Worm (Caenorhabditis elegans): ENCODE measurements around the gene C28A5.2.

The C28A5.2 gene

ce11 chrIII:4404339-4404836, 35.0 kb downstream of the C28A5.2 start, which contains the start of the genes R07E5.17 and snfc-5:
Gene R07E5.17 (minus strand): TSS chrIII:4404436.
Gene snfc-5 (plus strand): TSS chrIII:4404786.
- TF ChIP-seq ama-1 (optimal IDR thresholded peaks at IDR 0.05) (no peak), npax-4 (tag; optimal IDR thresholded peaks at IDR 0.05) (no peak), fkh-10 (GFP tag; optimal IDR thresholded peaks at IDR 0.05) (no peak), eyg-1 (tag; optimal IDR thresholded peaks at IDR 0.05) (no peak), lim-6 (tag; optimal IDR thresholded peaks at IDR 0.05) (no peak), ceh-31 (tag; optimal IDR thresholded peaks at IDR 0.05) (peak; percentile 27), ceh-18 (tag; optimal IDR thresholded peaks at IDR 0.05) (peak; percentile 25), pag-3 (tag; optimal IDR thresholded peaks at IDR 0.05; ENCODE audit: borderline replicate concordance) (no peak), unc-42 (tag; optimal IDR thresholded peaks at IDR 0.05) (peak; percentile 37), F13H6.1 (tag; optimal IDR thresholded peaks at IDR 0.05) (no peak), hlh-8 (tag; optimal IDR thresholded peaks at IDR 0.05) (no peak), pha-4 (tag; optimal IDR thresholded peaks at IDR 0.05) (no peak), ceh-14 (tag; optimal IDR thresholded peaks at IDR 0.05) (peak; percentile 44)

- TF ChIP-seq mec-3 (tag; optimal IDR thresholded peaks at IDR 0.05; ENCODE audit: borderline replicate concordance) (no peak), dmd-4 (tag; optimal IDR thresholded peaks at IDR 0.05; ENCODE audit: borderline replicate concordance) (no peak)
Measured at ce11 chrIII:4401142-4401541, 38.2 kb downstream of the C28A5.2 start, which contains the start of gene R07E5.15. Gene R07E5.15 (plus strand): TSS chrIII:4401442.

- TF ChIP-seq T23F11.4 (GFP tag; optimal IDR thresholded peaks at IDR 0.05) (no peak), lim-6 (tag; optimal IDR thresholded peaks at IDR 0.05) (no peak), syd-9 (tag; optimal IDR thresholded peaks at IDR 0.05) (no peak), K02D7.2 (tag; optimal IDR thresholded peaks at IDR 0.05) (no peak), ref-2 (tag; optimal IDR thresholded peaks at IDR 0.05) (no peak), fkh-6 (tag; optimal IDR thresholded peaks at IDR 0.05) (no peak)
Measured at ce11 chrIII:4398463-4398862, 40.9 kb downstream of the C28A5.2 start, which contains the start of gene R07E5.6. Gene R07E5.6 (plus strand): TSS chrIII:4398763.

ce11 chrIII:4397115-4397514, 42.2 kb downstream of the C28A5.2 start, which contains the start of gene R07E5.5:
Gene R07E5.5 (plus strand): TSS chrIII:4397415.
- TF ChIP-seq ceh-48 (tag; optimal IDR thresholded peaks at IDR 0.05) (no peak), pat-9 (tag; optimal IDR thresholded peaks at IDR 0.05) (no peak)

- no peak for TF ChIP-seq ceh-22 (tag; optimal IDR thresholded peaks at IDR 0.05)
- peak; percentile 72 for TF ChIP-seq nfya-1 (tag; optimal IDR thresholded peaks at IDR 0.05)
Measured at ce11 chrIII:4395857-4396256, 43.5 kb downstream of the C28A5.2 start.

ce11 chrIII:4394496-4394895, 44.8 kb downstream of the C28A5.2 start, which contains the start of gene R07E5.4:
Gene R07E5.4 (plus strand): TSS chrIII:4394796.
- TF ChIP-seq hlh-15 (tag; optimal IDR thresholded peaks at IDR 0.05) (no peak), K09A11.1 (tag; optimal IDR thresholded peaks at IDR 0.05; ENCODE audit: insufficient read depth) (no peak), ceh-9 (tag; optimal IDR thresholded peaks at IDR 0.05) (no peak), ceh-31 (tag; optimal IDR thresholded peaks at IDR 0.05) (no peak), C08G9.2 (tag; optimal IDR thresholded peaks at IDR 0.05) (no peak), ceh-48 (tag; optimal IDR thresholded peaks at IDR 0.05) (no peak), ceh-14 (tag; optimal IDR thresholded peaks at IDR 0.05) (no peak), ceh-34 (tag; optimal IDR thresholded peaks at IDR 0.05) (no peak), unc-55 (GFP tag; optimal IDR thresholded peaks at IDR 0.05) (no peak)

- no peak for TF ChIP-seq pha-2 (tag; optimal IDR thresholded peaks at IDR 0.05)
- no peak for TF ChIP-seq mec-3 (tag; optimal IDR thresholded peaks at IDR 0.05; ENCODE audit: borderline replicate concordance)
- TF ChIP-seq eyg-1 (tag; optimal IDR thresholded peaks at IDR 0.05) = no peak
- TF ChIP-seq zip-5 (tag; optimal IDR thresholded peaks at IDR 0.05) = no peak
- no peak for TF ChIP-seq nhr-232 (tag; optimal IDR thresholded peaks at IDR 0.05)
- no peak for TF ChIP-seq ceh-45 (GFP tag; IDR thresholded peaks at IDR 0.05)
- TF ChIP-seq ceh-19 (GFP tag; optimal IDR thresholded peaks at IDR 0.05) = no peak
Measured at ce11 chrIII:4391938-4392337, 47.4 kb downstream of the C28A5.2 start.

Measured in whole organism, late embryonic.